Worm (Caenorhabditis elegans): ENCODE measurements around the gene bus-8A.

The bus-8A gene

DNA sequence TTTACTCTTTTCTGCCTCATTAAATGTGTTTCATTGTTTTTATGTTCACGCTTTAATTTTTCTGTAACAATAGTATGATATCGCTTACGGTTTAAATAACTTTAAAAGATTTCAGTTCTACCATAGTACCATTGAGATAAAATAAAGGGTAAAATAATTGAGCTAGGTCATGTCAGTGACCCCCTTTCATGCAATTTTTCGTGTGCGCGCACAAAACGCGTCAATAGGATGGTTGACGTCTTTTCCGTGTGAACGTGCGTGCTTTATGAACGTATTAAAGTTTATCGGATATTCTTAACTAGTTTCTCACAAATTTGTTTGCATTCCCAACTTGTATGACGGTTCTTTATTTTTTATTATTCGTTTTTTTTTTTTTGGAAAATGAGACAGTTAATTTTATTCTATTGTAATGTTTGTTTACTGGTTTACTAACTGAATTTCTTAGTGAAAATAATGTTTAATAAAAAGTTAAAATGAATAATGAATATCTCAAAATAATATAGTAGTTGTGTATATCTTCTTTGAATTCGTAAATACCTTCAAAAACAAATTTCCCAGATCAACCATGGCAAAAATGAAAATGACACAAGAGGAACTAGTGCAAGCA lies 6.7 kb upstream of the bus-8A start, which contains the start of gene C25F6.1:
Gene C25F6.1, plus strand, starts transcription at position 557 of the 607 bp plus-strand sequence.
- TF ChIP-seq nhr-129 (tag; optimal IDR thresholded peaks at IDR 0.05) (peak; percentile 45), lin-11 (tag; optimal IDR thresholded peaks at IDR 0.05) (no peak), sma-9 (GFP tag; optimal IDR thresholded peaks at IDR 0.05) (peak; percentile 8), sma-9 (tag; optimal IDR thresholded peaks at IDR 0.05) (no peak), mdl-1 (tag; optimal IDR thresholded peaks at IDR 0.05) (no peak), ama-1 (optimal IDR thresholded peaks at IDR 0.05) (no peak), ceh-16 (tag; optimal IDR thresholded peaks at IDR 0.05) (no peak), lin-39 (tag; optimal IDR thresholded peaks at IDR 0.05) (no peak), gmeb-1 (tag; optimal IDR thresholded peaks at IDR 0.05) (no peak), unc-55 (GFP tag; optimal IDR thresholded peaks at IDR 0.05) (peak; percentile 53), egl-27 (tag; optimal IDR thresholded peaks at IDR 0.05) (no peak), C34F6.9 (tag; optimal IDR thresholded peaks at IDR 0.05) (no peak), Y55F3AM.14 (GFP tag; optimal IDR thresholded peaks at IDR 0.05) (no peak), lsy-2 (tag; optimal IDR thresholded peaks at IDR 0.05) (peak in 1 of 2 experiments; percentile 41), F13H6.1 (tag; optimal IDR thresholded peaks at IDR 0.05) (peak; percentile 18), mab-5 (tag; optimal IDR thresholded peaks at IDR 0.05) (no peak), nhr-77 (tag; optimal IDR thresholded peaks at IDR 0.05) (no peak)

- TF ChIP-seq blmp-1 (tag; optimal IDR thresholded peaks at IDR 0.05; ENCODE audit: insufficient read depth) (peak; percentile 42), ceh-16 (tag; optimal IDR thresholded peaks at IDR 0.05) (no peak), elt-1 (tag; optimal IDR thresholded peaks at IDR 0.05) (peak; percentile 14)
Observed at ce11 chrX:5488867-5489266, 3.8 kb upstream of the bus-8A start.

DNA sequence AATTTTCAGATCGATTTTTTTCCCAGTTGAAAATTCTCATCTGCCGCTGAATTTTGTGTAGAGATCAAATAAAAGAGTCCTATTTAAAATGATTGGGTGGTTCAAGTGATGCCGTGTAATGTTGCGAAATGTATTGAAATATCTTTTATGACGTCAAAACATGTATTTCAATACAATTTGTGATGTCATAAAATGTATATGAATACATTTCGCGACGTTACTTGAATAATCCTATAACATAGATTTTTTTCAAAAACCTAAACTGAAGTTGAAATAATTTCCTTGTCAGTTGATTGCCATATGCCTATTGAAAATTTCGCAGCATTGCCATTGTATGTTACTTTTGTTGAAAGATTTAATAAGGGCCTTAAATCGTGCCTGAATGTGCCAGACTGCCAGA lies 3.2 kb upstream of the bus-8A start, which contains the start of gene F55D1.1:
Gene F55D1.1, plus strand, starts transcription at position 301 of the 400 bp plus-strand sequence.
- no peak for TF ChIP-seq zag-1 (tag; optimal IDR thresholded peaks at IDR 0.05)
- TF ChIP-seq nhr-237 (tag; optimal IDR thresholded peaks at IDR 0.05) = no peak
- no peak for TF ChIP-seq gmeb-1 (tag; optimal IDR thresholded peaks at IDR 0.05)
- TF ChIP-seq Y55F3AM.14 (GFP tag; optimal IDR thresholded peaks at IDR 0.05) = no peak
- no peak for TF ChIP-seq ZK546.5 (tag; optimal IDR thresholded peaks at IDR 0.05)
- TF ChIP-seq snpc-4 (tag; optimal IDR thresholded peaks at IDR 0.05) = no peak
- no peak for TF ChIP-seq mab-5 (tag; optimal IDR thresholded peaks at IDR 0.05)
- TF ChIP-seq nhr-10 (tag; optimal IDR thresholded peaks at IDR 0.05) = no peak
- no peak for TF ChIP-seq lin-39 (tag; optimal IDR thresholded peaks at IDR 0.05)
- no peak for TF ChIP-seq peb-1 (tag; optimal IDR thresholded peaks at IDR 0.05)
- TF ChIP-seq nhr-12 (tag; optimal IDR thresholded peaks at IDR 0.05) = no peak

DNA sequence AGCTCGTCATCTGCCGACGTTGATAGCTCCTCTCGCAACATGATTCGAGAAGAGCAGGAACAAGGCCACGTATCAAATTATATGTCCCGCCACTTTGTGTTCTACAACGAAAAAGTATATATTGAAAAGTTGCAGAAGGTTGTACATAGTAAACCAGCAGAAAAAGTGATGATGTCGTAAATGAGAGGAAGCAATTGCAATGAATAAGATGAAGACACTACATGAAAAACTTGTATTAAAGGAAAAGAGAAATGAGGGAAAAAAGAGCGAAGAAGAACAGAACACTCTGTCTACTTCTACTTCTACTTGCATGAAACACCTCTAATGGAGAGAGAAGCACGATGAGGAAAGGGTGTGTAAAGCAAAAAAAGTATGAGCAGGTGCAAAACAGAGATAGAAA lies 12.4 kb downstream of the bus-8A start, which contains the start of gene T23F2.2:
Gene T23F2.2, minus strand, starts transcription at position 101 of the 400 bp plus-strand sequence.
- no peak for TF ChIP-seq nhr-11 (tag; optimal IDR thresholded peaks at IDR 0.05)
- no peak for TF ChIP-seq ama-1 (optimal IDR thresholded peaks at IDR 0.05)
- TF ChIP-seq unc-55 (GFP tag; optimal IDR thresholded peaks at IDR 0.05) = peak; percentile 42

- TF ChIP-seq lin-13 (GFP tag; optimal IDR thresholded peaks at IDR 0.05) (peak; percentile 30), nhr-129 (tag; optimal IDR thresholded peaks at IDR 0.05) (peak; percentile 37), egl-27 (tag; optimal IDR thresholded peaks at IDR 0.05) (no peak), unc-55 (GFP tag; optimal IDR thresholded peaks at IDR 0.05) (no peak), gmeb-1 (tag; optimal IDR thresholded peaks at IDR 0.05) (no peak), ceh-16 (tag; optimal IDR thresholded peaks at IDR 0.05) (no peak), sma-9 (GFP tag; optimal IDR thresholded peaks at IDR 0.05) (peak; percentile 29), sma-9 (tag; optimal IDR thresholded peaks at IDR 0.05) (no peak), F13H6.1 (tag; optimal IDR thresholded peaks at IDR 0.05) (peak; percentile 29), ceh-82 (tag; optimal IDR thresholded peaks at IDR 0.05) (no peak), snpc-4 (tag; optimal IDR thresholded peaks at IDR 0.05) (no peak), lsy-2 (tag; optimal IDR thresholded peaks at IDR 0.05) (no peak), mbf-1 (tag; optimal IDR thresholded peaks at IDR 0.05) (no peak), alr-1 (tag; optimal IDR thresholded peaks at IDR 0.05) (no peak), R02D3.7 (tag; optimal IDR thresholded peaks at IDR 0.05) (no peak)
Observed at ce11 chrX:5506432-5506977, 13.8 kb downstream of the bus-8A start.
